Worm (Caenorhabditis elegans) whole organism, L1 larva: Measurements from ENCODE around the gene gipc-2.

ENCODE experiments used
- F16B12.6 ChIP-seq: fragments of 150-350 bp; optimal IDR thresholded peaks from 2 replicates; lab custom pipeline; 2014; ENCODE audit warnings: missing biosample characterization, missing genetic modification characterization
- Y116A8C.19 ChIP-seq: sonication (generic microtip); optimal IDR thresholded peaks from 2 replicates; lab custom pipeline; 2016; ENCODE audit warnings: missing compliant biosample characterization, missing genetic modification characterization, borderline replicate concordance
- aha-1 ChIP-seq: fragments of 150-350 bp; optimal IDR thresholded peaks from 2 replicates; lab custom pipeline; 2014; ENCODE audit warnings: missing biosample characterization, missing genetic modification characterization
- alr-1 ChIP-seq: fragments of 200-800 bp; sonication (Bioruptor generic); optimal IDR thresholded peaks from 2 replicates; lab custom pipeline; 2018; ENCODE audit warnings: borderline replicate concordance, mild to moderate bottlenecking, missing genetic modification characterization, missing compliant biosample characterization
- aly-2 ChIP-seq: fragments of 150-350 bp; optimal IDR thresholded peaks from 2 replicates; lab custom pipeline; 2014; ENCODE audit warnings: missing biosample characterization, missing genetic modification characterization
- blmp-1 ChIP-seq: fragments of 150-350 bp; optimal IDR thresholded peaks from 2 replicates; lab custom pipeline; 2014; ENCODE audit warnings: missing biosample characterization, missing genetic modification characterization
- ceh-82 ChIP-seq, 3 experiments: fragments of 150-350 bp in 1 of 3; sonication (generic microtip) in 2 of 3; optimal IDR thresholded peaks; 2 replicates each; lab custom pipeline; 2014 to 2017; ENCODE audit warnings: missing biosample characterization in 3 of 3, missing genetic modification characterization in 3 of 3
- ces-1 ChIP-seq: fragments of 150-350 bp; optimal IDR thresholded peaks from 2 replicates; lab custom pipeline; 2014; ENCODE audit warnings: missing biosample characterization, missing genetic modification reagents, missing genetic modification characterization
- dpl-1 ChIP-seq, 3 experiments: fragments of 150-350 bp in 2 of 3; sonication (generic microtip) in 1 of 3; optimal IDR thresholded peaks; 2 replicates each; lab custom pipeline; 2014 to 2017; ENCODE audit warnings: missing biosample characterization in 3 of 3, missing genetic modification characterization in 3 of 3, missing genetic modification reagents in 3 of 3
- dsc-1 ChIP-seq: sonication (generic microtip); optimal IDR thresholded peaks from 2 replicates; lab custom pipeline; 2016; ENCODE audit warnings: mild to moderate bottlenecking, missing genetic modification characterization, missing compliant biosample characterization
- efl-1 ChIP-seq, 4 experiments: fragments of 150-350 bp; optimal IDR thresholded peaks in 3 of 4; peaks in 1 of 4; 1 replicate in 1 of 4; 2 replicates in 3 of 4; lab custom pipeline; 2014; ENCODE audit warnings: missing biosample characterization in 2 of 4, missing genetic modification characterization in 2 of 4, missing genetic modification reagents in 2 of 4
- egl-13 ChIP-seq: sonication (generic microtip); optimal IDR thresholded peaks from 2 replicates; lab custom pipeline; 2016; ENCODE audit warnings: missing genotype, missing genetic modification reagents, missing genetic modification characterization, missing compliant biosample characterization
- egl-27 ChIP-seq, 2 experiments: fragments of 150-350 bp in 1 of 2; sonication (generic microtip); optimal IDR thresholded peaks; 3 replicates each; lab custom pipeline; 2017 to 2018; ENCODE audit warnings: missing biosample characterization in 2 of 2, missing genetic modification characterization in 2 of 2, missing genetic modification reagents in 2 of 2
- elt-2 ChIP-seq: sonication (generic microtip); optimal IDR thresholded peaks from 2 replicates; lab custom pipeline; 2016; ENCODE audit warnings: missing genetic modification characterization, mild to moderate bottlenecking, inconsistent platforms, missing compliant biosample characterization, missing genetic modification reagents
- ets-5 ChIP-seq: fragments of 200-800 bp; sonication (Bioruptor generic); IDR thresholded peaks from 2 replicates; pipeline ENCODE4 v1.3.6; 2022; ENCODE audit warnings: missing genetic modification characterization, missing compliant biosample characterization
- fos-1 ChIP-seq: fragments of 150-350 bp; optimal IDR thresholded peaks from 2 replicates; lab custom pipeline; 2014; ENCODE audit warnings: missing biosample characterization, missing genetic modification characterization
- hlh-4 ChIP-seq: sonication (generic microtip); optimal IDR thresholded peaks from 2 replicates; lab custom pipeline; 2016; ENCODE audit warnings: mild to moderate bottlenecking, missing genetic modification characterization, missing compliant biosample characterization
- jun-1 ChIP-seq: fragments of 150-350 bp; optimal IDR thresholded peaks from 2 replicates; lab custom pipeline; 2014; ENCODE audit warnings: missing biosample characterization, missing genetic modification reagents, missing genetic modification characterization
- lin-14 ChIP-seq: fragments of 200-800 bp; sonication (Bioruptor generic); optimal IDR thresholded peaks from 2 replicates; lab custom pipeline; 2018; ENCODE audit warnings: mild to moderate bottlenecking, missing genetic modification characterization, moderate library complexity, missing compliant biosample characterization
- lin-35 ChIP-seq, 2 experiments: fragments of 150-350 bp; optimal IDR thresholded peaks; 2 replicates each; lab custom pipeline; 2014; ENCODE audit warnings: missing biosample characterization in 2 of 2, missing genetic modification characterization in 2 of 2, missing genetic modification reagents in 2 of 2
- lir-3 ChIP-seq: sonication (generic microtip); optimal IDR thresholded peaks from 2 replicates; lab custom pipeline; 2016; ENCODE audit warnings: mild to moderate bottlenecking, missing genetic modification characterization, moderate library complexity, missing compliant biosample characterization; ENCODE audit not compliant: poor library complexity
- lsy-2 ChIP-seq, 2 experiments: fragments of 150-350 bp; optimal IDR thresholded peaks; 2 replicates each; lab custom pipeline; 2014; ENCODE audit warnings: missing biosample characterization in 2 of 2, missing genetic modification characterization in 2 of 2
- mab-9 ChIP-seq: fragments of 200-800 bp; sonication (Bioruptor generic); IDR thresholded peaks from 2 replicates; pipeline ENCODE4 v1.3.6; 2022; ENCODE audit warnings: missing genetic modification reagents, missing genetic modification characterization, missing compliant biosample characterization
- mdl-1 ChIP-seq, 2 experiments: fragments of 150-350 bp; optimal IDR thresholded peaks; 2 replicates each; lab custom pipeline; 2014 to 2017; ENCODE audit warnings: missing biosample characterization in 2 of 2, missing genetic modification characterization in 2 of 2, inconsistent platforms in 1 of 2
- mep-1 ChIP-seq: fragments of 150-350 bp; optimal IDR thresholded peaks from 2 replicates; lab custom pipeline; 2014; ENCODE audit warnings: missing biosample characterization, missing genetic modification characterization
- nhr-19 ChIP-seq: fragments of 200-800 bp; sonication (Bioruptor generic); conservative IDR thresholded peaks from 2 replicates; pipeline ENCODE4 v1.3.6; 2022; ENCODE audit warnings: missing genetic modification characterization, missing compliant biosample characterization
- nhr-20 ChIP-seq: sonication (generic microtip); optimal IDR thresholded peaks from 2 replicates; lab custom pipeline; 2016; ENCODE audit warnings: mild to moderate bottlenecking, missing genetic modification characterization, missing compliant biosample characterization
- nhr-28 ChIP-seq: fragments of 150-350 bp; optimal IDR thresholded peaks from 2 replicates; lab custom pipeline; 2014; ENCODE audit warnings: missing biosample characterization, missing genetic modification characterization
- nhr-47 ChIP-seq: sonication (generic microtip); optimal IDR thresholded peaks from 2 replicates; lab custom pipeline; 2016; ENCODE audit warnings: mild to moderate bottlenecking, missing genetic modification characterization, moderate library complexity, missing compliant biosample characterization
- nhr-71 ChIP-seq: sonication (generic microtip); optimal IDR thresholded peaks from 2 replicates; lab custom pipeline; 2016; ENCODE audit warnings: mild to moderate bottlenecking, missing genetic modification characterization, moderate library complexity, missing compliant biosample characterization
- nhr-77 ChIP-seq: fragments of 150-350 bp; optimal IDR thresholded peaks from 2 replicates; lab custom pipeline; 2014; ENCODE audit warnings: missing biosample characterization, missing genetic modification characterization
- nhr-85 ChIP-seq: sonication (generic microtip); peaks from one replicate; lab custom pipeline; 2016; ENCODE audit warnings: missing genetic modification characterization, inconsistent platforms, missing compliant biosample characterization
- nhr-90 ChIP-seq: sonication (generic microtip); optimal IDR thresholded peaks from 2 replicates; lab custom pipeline; 2016; ENCODE audit warnings: mild to moderate bottlenecking, missing genetic modification characterization, missing compliant biosample characterization; ENCODE audit not compliant: poor library complexity
- rnt-1 ChIP-seq: sonication (generic microtip); optimal IDR thresholded peaks from 2 replicates; lab custom pipeline; 2016; ENCODE audit warnings: mild to moderate bottlenecking, missing genetic modification characterization, moderate library complexity, missing compliant biosample characterization
- snu-23 ChIP-seq: sonication (generic microtip); optimal IDR thresholded peaks from 2 replicates; lab custom pipeline; 2016; ENCODE audit warnings: missing genetic modification characterization, missing compliant biosample characterization
- sptf-1 ChIP-seq: fragments of 150-350 bp; optimal IDR thresholded peaks from 2 replicates; lab custom pipeline; 2014; ENCODE audit warnings: missing biosample characterization, missing genetic modification characterization
- swsn-7 ChIP-seq: sonication (generic microtip); optimal IDR thresholded peaks from 2 replicates; lab custom pipeline; 2016; ENCODE audit warnings: missing genetic modification characterization, missing compliant biosample characterization
- tbx-2 ChIP-seq: sonication (generic microtip); optimal IDR thresholded peaks from 2 replicates; lab custom pipeline; 2016; ENCODE audit warnings: missing genetic modification characterization, missing compliant biosample characterization
- tlp-1 ChIP-seq: fragments of 150-350 bp; optimal IDR thresholded peaks from 2 replicates; lab custom pipeline; 2014; ENCODE audit warnings: missing biosample characterization, missing genetic modification characterization
- xbp-1 ChIP-seq: sonication (generic microtip); optimal IDR thresholded peaks from 2 replicates; lab custom pipeline; 2016; ENCODE audit warnings: missing genetic modification characterization, missing compliant biosample characterization
- zag-1 ChIP-seq: fragments of 150-350 bp; optimal IDR thresholded peaks from 2 replicates; lab custom pipeline; 2014; ENCODE audit warnings: missing biosample characterization, missing genetic modification characterization
- zip-4 ChIP-seq: fragments of 200-800 bp; sonication (Bioruptor generic); optimal IDR thresholded peaks from 2 replicates; lab custom pipeline; 2018; ENCODE audit warnings: mild to moderate bottlenecking, missing genetic modification characterization, moderate library complexity, missing compliant biosample characterization
- ztf-4 ChIP-seq: fragments of 150-350 bp; optimal IDR thresholded peaks from 2 replicates; lab custom pipeline; 2014; ENCODE audit warnings: missing biosample characterization, missing genetic modification characterization

Gene gipc-2

ce11 chrIV:10001748-10002147 lies 25.7 kb downstream of the gipc-2 start, which contains the start of gene C47E12.3:
TSS of gene C47E12.3 (minus strand) at chrIV:10001848.
- TF ChIP-seq ceh-82 (tag; optimal IDR thresholded peaks at IDR 0.05; lab: Kevin White, UChicago) (no peak), aha-1 (tag; lab: Kevin White, UChicago) (no peak), ets-5 (no peak), tlp-1 (tag; lab: Kevin White, UChicago) (no peak), elt-2 (tag; lab: Kevin White, UChicago) (no peak), efl-1 (optimal IDR thresholded peaks at IDR 0.05; lab: Kevin White, UChicago) (no peak), efl-1 (GFP tag; optimal IDR thresholded peaks at IDR 0.05 in 1 of 2; lab: Kevin White, UChicago) (no peak), ces-1 (GFP tag; lab: Kevin White, UChicago) (no peak)
- TF ChIP-seq, all 84 proteins: peak for 0

- TF ChIP-seq mdl-1 (tag; optimal IDR thresholded peaks at IDR 0.05; lab: Kevin White, UChicago) = peak in 1 of 2 experiments; percentile 28
- TF ChIP-seq nhr-71 (tag; lab: Kevin White, UChicago) = peak; percentile 45
- no peak for TF ChIP-seq zag-1 (tag; lab: Kevin White, UChicago)
- no peak for TF ChIP-seq fos-1 (tag; lab: Kevin White, UChicago)
- peak; percentile 10 for TF ChIP-seq xbp-1
- no peak for TF ChIP-seq hlh-4
- peak; percentile 10 to 14 for TF ChIP-seq lin-35 (GFP tag; optimal IDR thresholded peaks at IDR 0.05; lab: Kevin White, UChicago)
- peak; percentile 22 for TF ChIP-seq nhr-47 (tag; lab: Kevin White, UChicago)
- TF ChIP-seq egl-13 (tag; lab: Kevin White, UChicago) = no peak
- no peak for TF ChIP-seq efl-1 (optimal IDR thresholded peaks at IDR 0.05; lab: Kevin White, UChicago)
- peak in 1 of 2 experiments; percentile 28 for TF ChIP-seq efl-1 (GFP tag; optimal IDR thresholded peaks at IDR 0.05 in 1 of 2; lab: Kevin White, UChicago)
- peak; percentile 78 for TF ChIP-seq F16B12.6
- peak; percentile 88 for TF ChIP-seq nhr-19 (GFP tag; lab: Robert Waterston, UW)
- peak; percentile 11 to 72 for TF ChIP-seq lsy-2 (tag; optimal IDR thresholded peaks at IDR 0.05; lab: Kevin White, UChicago)
- no peak for TF ChIP-seq zip-4 (GFP tag; lab: Kevin White, UChicago)
- peak in 1 of 3 experiments; percentile 41 for TF ChIP-seq dpl-1 (GFP tag; optimal IDR thresholded peaks at IDR 0.05; lab: Kevin White, UChicago)
- TF ChIP-seq tlp-1 (tag; lab: Kevin White, UChicago) = no peak
- TF ChIP-seq swsn-7 = no peak
- no peak for TF ChIP-seq nhr-77
- no peak for TF ChIP-seq lir-3 (tag; lab: Kevin White, UChicago)
- TF ChIP-seq snu-23 (GFP tag; lab: Kevin White, UChicago) = peak; percentile 26
- no peak for TF ChIP-seq sptf-1 (tag; lab: Kevin White, UChicago)
- peak; percentile 25 for TF ChIP-seq blmp-1 (tag; lab: Kevin White, UChicago)
- TF ChIP-seq alr-1 = no peak
- peak; percentile 46 for TF ChIP-seq mep-1 (tag; lab: Kevin White, UChicago)
- peak; percentile 12 for TF ChIP-seq rnt-1 (tag; lab: Kevin White, UChicago)
- TF ChIP-seq elt-2 (tag; lab: Kevin White, UChicago) = peak; percentile 20
- TF ChIP-seq egl-27 (tag; optimal IDR thresholded peaks at IDR 0.05; lab: Kevin White, UChicago) = no peak
Measured at ce11 chrIV:9998487-9999218, 28.8 kb downstream of the gipc-2 start, which contains the start of gene pyp-1. TSS of gene pyp-1 (minus strand) at chrIV:9998925.

- no peak for TF ChIP-seq Y116A8C.19 (tag; lab: Kevin White, UChicago)
- TF ChIP-seq jun-1 (tag; lab: Kevin White, UChicago) = no peak
- TF ChIP-seq nhr-20 (tag; lab: Kevin White, UChicago) = peak; percentile 22
- TF ChIP-seq lin-35 (GFP tag; optimal IDR thresholded peaks at IDR 0.05; lab: Kevin White, UChicago) = peak in 1 of 2 experiments; percentile 48
- TF ChIP-seq efl-1 (optimal IDR thresholded peaks at IDR 0.05; lab: Kevin White, UChicago) = peak in 1 of 2 experiments; percentile 23
- TF ChIP-seq efl-1 (GFP tag; optimal IDR thresholded peaks at IDR 0.05 in 1 of 2; lab: Kevin White, UChicago) = peak in 1 of 2 experiments; percentile 82
- peak; percentile 13 for TF ChIP-seq nhr-47 (tag; lab: Kevin White, UChicago)
- no peak for TF ChIP-seq aly-2 (tag; lab: Kevin White, UChicago)
- TF ChIP-seq dsc-1 (tag; lab: Kevin White, UChicago) = no peak
- TF ChIP-seq nhr-71 (tag; lab: Kevin White, UChicago) = peak; percentile 25
- no peak for TF ChIP-seq mab-9 (GFP tag; lab: Robert Waterston, UW)
- no peak for TF ChIP-seq swsn-7
- TF ChIP-seq dpl-1 (GFP tag; optimal IDR thresholded peaks at IDR 0.05; lab: Kevin White, UChicago) = peak in 1 of 3 experiments; percentile 51
- peak in 1 of 2 experiments; percentile 26 for TF ChIP-seq lsy-2 (tag; optimal IDR thresholded peaks at IDR 0.05; lab: Kevin White, UChicago)
- TF ChIP-seq nhr-90 = peak; percentile 28
- peak; percentile 60 for TF ChIP-seq nhr-85
- peak; percentile 8 for TF ChIP-seq xbp-1
- peak; percentile 22 for TF ChIP-seq tbx-2
- TF ChIP-seq nhr-28 (tag; lab: Kevin White, UChicago) = no peak
- TF ChIP-seq ztf-4 (tag; lab: Kevin White, UChicago) = peak; percentile 52
- TF ChIP-seq lin-14 (GFP tag; lab: Kevin White, UChicago) = peak; percentile 9
Measured at ce11 chrIV:9994895-9995394, 32.5 kb downstream of the gipc-2 start, which contains the start of gene uba-1. TSS of gene uba-1 (minus strand) at chrIV:9994945.
